Fruit fly (Drosophila melanogaster) whole organism, pupa: ENCODE results near the gene CG17221.

Source experiments
- CG10348 ChIP-seq: fragments of 200-800 bp; sonication (Bioruptor generic); IDR thresholded peaks from 2 replicates; pipeline ENCODE4 v1.3.6; 2022; ENCODE audit warnings: missing biosample characterization, missing genetic modification characterization
- CG12605 ChIP-seq: fragments of 200-800 bp; sonication (Bioruptor generic); IDR thresholded peaks from 2 replicates; pipeline ENCODE4 v1.3.6; 2022; ENCODE audit warnings: missing biosample characterization, missing genetic modification characterization
- CG13204 ChIP-seq: fragments of 200-800 bp; sonication (Bioruptor generic); optimal IDR thresholded peaks from 2 replicates; lab custom pipeline; 2018; ENCODE audit warnings: missing biosample characterization, mild to moderate bottlenecking, missing genetic modification characterization, moderate library complexity
- CG14655 ChIP-seq: fragments of 200-800 bp; sonication (Bioruptor generic); optimal IDR thresholded peaks from 3 replicates; lab custom pipeline; 2017; ENCODE audit warnings: mild to moderate bottlenecking, missing biosample characterization, missing genetic modification reagents, missing genetic modification characterization
- CG15710 ChIP-seq: fragments of 200-800 bp; sonication (Bioruptor generic); optimal IDR thresholded peaks from 2 replicates; lab custom pipeline; 2018; ENCODE audit warnings: missing biosample characterization, mild to moderate bottlenecking, missing genetic modification characterization, moderate library complexity
- CG17806 ChIP-seq: fragments of 200-800 bp; sonication (Bioruptor generic); optimal IDR thresholded peaks from 2 replicates; lab custom pipeline; 2018; ENCODE audit warnings: missing biosample characterization, mild to moderate bottlenecking, missing genetic modification characterization, moderate library complexity
- CG32121 ChIP-seq: fragments of 200-800 bp; sonication (Bioruptor generic); IDR thresholded peaks from 2 replicates; pipeline ENCODE4 v1.3.6; 2022; ENCODE audit warnings: missing biosample characterization, missing genetic modification characterization
- CG34367 ChIP-seq: fragments of 200-800 bp; sonication (Bioruptor generic); optimal IDR thresholded peaks from 2 replicates; lab custom pipeline; 2018; ENCODE audit warnings: missing biosample characterization, mild to moderate bottlenecking, missing genetic modification characterization
- CG4496 ChIP-seq: fragments of 200-800 bp; sonication (Bioruptor generic); IDR thresholded peaks from 3 replicates; pipeline ENCODE4 v1.3.6; 2022; ENCODE audit warnings: missing biosample characterization, missing genetic modification characterization
- CG8159 ChIP-seq: fragments of 200-800 bp; sonication (Bioruptor generic); optimal IDR thresholded peaks from 3 replicates; lab custom pipeline; 2018; ENCODE audit warnings: missing biosample characterization, mild to moderate bottlenecking, missing genetic modification characterization, moderate library complexity
- CG8301 ChIP-seq: fragments of 200-800 bp; sonication (Bioruptor generic); optimal IDR thresholded peaks from 2 replicates; lab custom pipeline; 2018; ENCODE audit warnings: missing biosample characterization, mild to moderate bottlenecking, missing genetic modification characterization
- CG9948 ChIP-seq: fragments of 200-800 bp; sonication (Bioruptor generic); optimal IDR thresholded peaks from 2 replicates; lab custom pipeline; 2018; ENCODE audit warnings: missing biosample characterization, mild to moderate bottlenecking, missing genetic modification characterization, moderate library complexity
- D1 ChIP-seq: fragments of 200-800 bp; sonication (Bioruptor generic); optimal IDR thresholded peaks from 2 replicates; lab custom pipeline; 2018; ENCODE audit warnings: missing biosample characterization, mild to moderate bottlenecking, missing genetic modification characterization, moderate library complexity
- EcR ChIP-seq: fragments of 200-800 bp; sonication (Bioruptor generic); optimal IDR thresholded peaks from 3 replicates; lab custom pipeline; 2019; ENCODE audit warnings: missing biosample characterization, missing genetic modification characterization, mild to moderate bottlenecking, moderate library complexity, missing genetic modification reagents
- Ets98B ChIP-seq: fragments of 200-800 bp; sonication (Bioruptor generic); IDR thresholded peaks from 2 replicates; pipeline ENCODE4 v1.3.6; 2022; ENCODE audit warnings: missing biosample characterization, missing genetic modification characterization
- Pif1A ChIP-seq: fragments of 200-800 bp; sonication (Bioruptor generic); optimal IDR thresholded peaks from 3 replicates; lab custom pipeline; 2016; ENCODE audit warnings: missing biosample characterization, missing genetic modification characterization
- Pif1B ChIP-seq: fragments of 200-800 bp; sonication (Bioruptor generic); optimal IDR thresholded peaks from 3 replicates; lab custom pipeline; 2016; ENCODE audit warnings: missing biosample characterization, missing genetic modification characterization
- Snoo ChIP-seq: fragments of 200-800 bp; sonication (Bioruptor generic); optimal IDR thresholded peaks from 3 replicates; lab custom pipeline; 2017; ENCODE audit warnings: missing biosample characterization, mild to moderate bottlenecking, missing genetic modification characterization, inconsistent platforms
- fd96Ca ChIP-seq: fragments of 200-800 bp; sonication (Bioruptor generic); IDR thresholded peaks from 3 replicates; pipeline ENCODE4 v1.3.6; 2022; ENCODE audit warnings: missing biosample characterization, missing genetic modification characterization
- gl ChIP-seq: fragments of 200-800 bp; sonication (Bioruptor generic); optimal IDR thresholded peaks from 2 replicates; lab custom pipeline; 2018; ENCODE audit warnings: missing biosample characterization, mild to moderate bottlenecking, missing genetic modification characterization
- rn ChIP-seq: fragments of 200-800 bp; sonication (Bioruptor generic); IDR thresholded peaks from 2 replicates; pipeline ENCODE4 v1.3.6; 2022; ENCODE audit warnings: missing biosample characterization, missing genetic modification characterization

The CG17221 gene

DNA sequence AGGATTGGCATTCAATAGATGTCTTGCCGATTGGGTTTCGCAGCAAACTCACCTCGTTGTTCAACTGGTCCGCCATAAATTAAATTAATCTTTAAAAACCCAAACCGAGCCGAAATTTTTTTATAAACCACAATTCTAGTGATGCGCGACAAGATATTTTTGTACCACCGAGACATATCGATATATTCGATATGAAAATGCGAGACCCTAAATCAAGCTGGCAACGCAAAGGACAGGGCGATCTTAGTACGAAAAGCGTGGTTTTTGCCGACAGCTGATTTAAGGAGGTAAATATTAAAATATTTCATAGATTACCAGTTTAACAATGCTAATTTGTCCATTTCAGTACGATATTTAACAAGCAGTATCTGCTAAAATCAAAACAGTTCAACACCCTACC is 10.8 kb upstream of the CG17221 start, which contains the start of the genes Sf3b2 and CG17219:
Sf3b2 (minus strand) TSS at position 157 of the 400 bp plus-strand sequence.
CG17219 (plus strand) TSS at position 242 of the 400 bp plus-strand sequence.
- TF ChIP-seq CG10348: no peak
- no peak for TF ChIP-seq CG14655 (GFP tag; lab: Kevin White, UChicago)
- TF ChIP-seq CG12605 (GFP tag; lab: Robert Waterston, UW): no peak
- no peak for TF ChIP-seq Ets98B (GFP tag; lab: Robert Waterston, UW)
- TF ChIP-seq CG34367 (tag; lab: Kevin White, UChicago): no peak
- no peak for TF ChIP-seq CG32121 (GFP tag; lab: Robert Waterston, UW)
- TF ChIP-seq Pif1A (GFP tag; lab: Kevin White, UChicago): no peak
- no peak for TF ChIP-seq CG8159 (tag; lab: Kevin White, UChicago)
- no peak for TF ChIP-seq CG13204 (GFP tag; lab: Kevin White, UChicago)
- TF ChIP-seq CG4496: no peak

DNA sequence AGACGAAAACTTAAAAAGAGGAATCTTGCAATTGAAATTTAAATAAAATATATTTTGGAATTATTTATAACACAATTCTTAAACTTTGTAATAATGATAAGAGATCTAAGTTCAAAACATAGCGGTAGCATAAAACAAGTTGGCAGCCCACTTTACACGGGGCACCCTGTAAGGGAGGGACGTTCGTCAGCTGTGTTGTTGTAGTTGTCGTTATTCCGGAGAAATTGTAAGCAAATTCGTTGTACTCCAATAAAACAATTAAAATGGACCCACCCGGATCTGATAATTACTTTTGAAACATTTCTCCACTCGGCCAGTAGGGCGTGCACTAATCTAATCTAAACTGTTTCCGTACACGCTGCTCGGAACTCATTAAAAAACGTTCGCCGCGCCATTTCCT is 9.4 kb upstream of the CG17221 start, which contains the start of gene GABPI:
GABPI (plus strand) TSS at position 190 of the 400 bp plus-strand sequence.
- TF ChIP-seq CG8301 (tag; lab: Kevin White, UChicago): no peak
- peak; percentile 21 for TF ChIP-seq Snoo (tag; lab: Kevin White, UChicago)

DNA sequence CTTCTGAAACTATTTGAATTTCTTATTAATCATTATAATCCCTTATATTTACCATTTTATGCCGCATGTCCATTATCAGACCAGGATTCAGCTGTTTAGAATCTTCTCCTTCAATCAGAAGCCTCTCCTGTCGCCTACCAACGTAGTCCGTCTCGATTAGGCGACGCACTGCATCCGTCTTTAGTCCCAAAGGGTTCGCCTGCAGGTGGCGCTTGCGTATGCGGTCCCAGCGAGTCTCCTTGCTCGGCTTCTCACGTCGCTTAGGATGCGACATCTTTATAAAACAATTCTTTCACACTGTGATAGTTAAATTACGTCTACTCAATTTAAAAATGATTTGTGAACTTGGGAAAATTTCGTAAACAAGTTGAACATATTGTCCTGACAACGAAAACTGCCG is 4.8 kb upstream of the CG17221 start, which contains the start of gene CG17258:
CG17258 (minus strand) TSS at position 380 of the 400 bp plus-strand sequence.
- TF ChIP-seq D1 (tag; lab: Kevin White, UChicago) (no peak), CG10348 (no peak), CG4496 (no peak), CG32121 (GFP tag; lab: Robert Waterston, UW) (no peak), CG17806 (no peak), Snoo (tag; lab: Kevin White, UChicago) (no peak), gl (tag; lab: Kevin White, UChicago) (no peak), CG15710 (tag; lab: Kevin White, UChicago) (no peak)

DNA sequence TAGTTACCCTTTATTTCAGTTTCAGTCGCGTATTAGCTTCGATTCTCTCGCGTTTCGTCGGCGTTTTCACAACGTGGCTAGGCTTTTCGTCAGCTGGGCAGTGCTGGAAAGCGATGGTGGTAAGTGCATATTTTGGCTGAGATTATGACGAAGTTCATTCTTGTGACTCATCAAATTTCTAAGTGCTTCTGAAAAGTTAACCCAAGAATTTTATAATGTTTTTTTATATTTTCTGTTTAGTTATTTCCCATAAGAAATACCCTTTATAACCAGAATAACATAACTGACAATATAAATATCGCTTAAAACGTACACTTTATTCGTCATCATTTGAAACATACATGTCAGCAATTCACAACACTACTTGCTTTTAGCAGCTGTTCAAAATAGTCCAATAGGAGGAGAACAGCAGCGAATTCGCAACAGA is 2.6 kb upstream of the CG17221 start, which contains the start of the genes CG17260 and SerRS:
CG17260 (plus strand) TSS at position 78 of the 427 bp plus-strand sequence.
SerRS (minus strand) TSS at position 251 of the 427 bp plus-strand sequence.
- TF ChIP-seq CG34367 (tag; lab: Kevin White, UChicago) (peak; percentile 76), CG13204 (GFP tag; lab: Kevin White, UChicago) (no peak), CG4496 (peak; percentile 91), EcR (GFP tag; lab: Kevin White, UChicago) (no peak), Pif1B (peak; percentile 84), gl (tag; lab: Kevin White, UChicago) (peak; percentile 61), Pif1A (GFP tag; lab: Kevin White, UChicago) (no peak), CG12605 (GFP tag; lab: Robert Waterston, UW) (peak; percentile 66), D1 (tag; lab: Kevin White, UChicago) (no peak), CG15710 (tag; lab: Kevin White, UChicago) (peak; percentile 89), CG17806 (peak; percentile 90), CG32121 (GFP tag; lab: Robert Waterston, UW) (peak; percentile 91), CG9948 (peak; percentile 90), CG10348 (peak; percentile 90), Ets98B (GFP tag; lab: Robert Waterston, UW) (peak; percentile 82), CG14655 (GFP tag; lab: Kevin White, UChicago) (no peak), CG8301 (tag; lab: Kevin White, UChicago) (peak; percentile 86), Snoo (tag; lab: Kevin White, UChicago) (peak; percentile 81), CG8159 (tag; lab: Kevin White, UChicago) (peak; percentile 86), fd96Ca (GFP tag; lab: Robert Waterston, UW) (peak; percentile 76), rn (GFP tag; lab: Robert Waterston, UW) (peak; percentile 82)

DNA sequence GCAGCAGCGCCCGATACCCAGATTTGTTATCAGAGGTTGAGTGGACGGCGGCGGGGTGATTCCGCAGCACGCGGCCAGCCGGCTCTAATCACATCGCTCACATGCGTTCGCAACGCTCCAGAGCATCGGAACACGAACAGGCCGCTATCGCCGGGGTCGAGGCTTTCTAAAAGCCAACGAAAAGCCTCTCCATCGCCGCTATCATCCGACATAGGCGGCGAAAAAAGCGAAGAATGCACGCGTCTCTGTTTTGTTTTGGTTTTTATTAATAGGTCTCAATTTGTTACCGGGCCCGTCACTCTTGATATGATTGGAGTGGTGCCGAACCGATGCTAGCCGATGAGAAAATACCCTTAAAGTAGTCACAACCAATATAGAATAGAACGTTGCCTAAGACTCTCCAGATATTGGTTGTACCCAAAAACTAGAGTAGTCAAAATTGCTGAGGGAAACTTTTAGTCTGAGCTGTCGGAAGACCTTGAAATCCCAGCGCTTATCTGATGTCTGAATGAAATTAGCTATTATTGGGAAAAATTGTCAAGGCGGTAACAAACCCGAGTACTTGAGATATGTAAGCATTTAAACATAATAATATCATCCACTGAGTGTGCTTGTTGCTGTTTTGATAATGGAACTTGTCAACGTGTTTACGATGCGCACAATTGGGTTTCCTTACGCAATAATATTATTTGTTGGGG is 2.3 kb downstream of the CG17221 start, which contains the start of gene CG17261:
CG17261 (plus strand) TSS at position 634 of the 698 bp plus-strand sequence.
- TF ChIP-seq CG34367 (tag; lab: Kevin White, UChicago) (no peak), CG8301 (tag; lab: Kevin White, UChicago) (no peak), Snoo (tag; lab: Kevin White, UChicago) (no peak), CG32121 (GFP tag; lab: Robert Waterston, UW) (0 out of 2 replicates have a peak, but pooled peaks have one; percentile 22)

DNA sequence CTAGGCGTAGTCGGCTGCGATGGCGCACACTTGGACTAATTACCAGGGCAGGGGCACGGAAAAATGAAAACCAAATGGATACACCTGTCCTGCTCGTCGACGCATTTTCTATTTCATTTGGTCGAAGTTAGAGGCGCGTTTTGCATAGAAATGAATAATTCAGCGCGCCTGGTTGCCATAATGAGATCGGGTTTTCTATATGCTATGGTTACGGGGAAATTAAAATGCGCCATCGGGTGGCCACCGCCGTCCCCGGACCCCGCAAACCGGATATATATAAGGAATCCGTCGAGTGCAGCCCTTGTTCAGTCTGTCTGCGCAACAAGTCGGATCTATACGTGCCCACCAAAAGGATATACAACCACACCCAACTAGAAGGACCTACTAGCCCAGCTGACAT is 3.9 kb downstream of the CG17221 start, which contains the start of gene FASN2:
FASN2 (plus strand) TSS at position 301 of the 400 bp plus-strand sequence.
- TF ChIP-seq gl (tag; lab: Kevin White, UChicago) (no peak), CG8159 (tag; lab: Kevin White, UChicago) (no peak), fd96Ca (GFP tag; lab: Robert Waterston, UW) (no peak), CG34367 (tag; lab: Kevin White, UChicago) (no peak), Snoo (tag; lab: Kevin White, UChicago) (no peak), CG8301 (tag; lab: Kevin White, UChicago) (no peak), CG12605 (GFP tag; lab: Robert Waterston, UW) (no peak), CG10348 (no peak)
- TF ChIP-seq, all 21 proteins: peak for 0
